Fruit fly (Drosophila melanogaster) whole organism, pupa: ENCODE results near the gene CG32213.
A peak's percentile ranks its signal among the peaks of the same experiment; 100 is the strongest.
"Not testable (repeated sequence)": the region's sequence is repeated elsewhere in the genome, so short reads cannot be mapped to it uniquely, and the experiment has no call there.

Experiments
- CG10348 ChIP-seq: fragments of 200-800 bp; sonication (Bioruptor generic); IDR thresholded peaks from 2 replicates; pipeline ENCODE4 v1.3.6; 2022; ENCODE audit warnings: missing biosample characterization, missing genetic modification characterization
- CG12605 ChIP-seq: fragments of 200-800 bp; sonication (Bioruptor generic); IDR thresholded peaks from 2 replicates; pipeline ENCODE4 v1.3.6; 2022; ENCODE audit warnings: missing biosample characterization, missing genetic modification characterization
- CG13204 ChIP-seq: fragments of 200-800 bp; sonication (Bioruptor generic); optimal IDR thresholded peaks from 2 replicates; lab custom pipeline; 2018; ENCODE audit warnings: missing biosample characterization, mild to moderate bottlenecking, missing genetic modification characterization, moderate library complexity
- CG14655 ChIP-seq: fragments of 200-800 bp; sonication (Bioruptor generic); optimal IDR thresholded peaks from 3 replicates; lab custom pipeline; 2017; ENCODE audit warnings: mild to moderate bottlenecking, missing biosample characterization, missing genetic modification reagents, missing genetic modification characterization
- CG15710 ChIP-seq: fragments of 200-800 bp; sonication (Bioruptor generic); optimal IDR thresholded peaks from 2 replicates; lab custom pipeline; 2018; ENCODE audit warnings: missing biosample characterization, mild to moderate bottlenecking, missing genetic modification characterization, moderate library complexity
- CG17806 ChIP-seq: fragments of 200-800 bp; sonication (Bioruptor generic); optimal IDR thresholded peaks from 2 replicates; lab custom pipeline; 2018; ENCODE audit warnings: missing biosample characterization, mild to moderate bottlenecking, missing genetic modification characterization, moderate library complexity
- CG32121 ChIP-seq: fragments of 200-800 bp; sonication (Bioruptor generic); IDR thresholded peaks from 2 replicates; pipeline ENCODE4 v1.3.6; 2022; ENCODE audit warnings: missing biosample characterization, missing genetic modification characterization
- CG34367 ChIP-seq: fragments of 200-800 bp; sonication (Bioruptor generic); optimal IDR thresholded peaks from 2 replicates; lab custom pipeline; 2018; ENCODE audit warnings: missing biosample characterization, mild to moderate bottlenecking, missing genetic modification characterization
- CG4496 ChIP-seq: fragments of 200-800 bp; sonication (Bioruptor generic); IDR thresholded peaks from 3 replicates; pipeline ENCODE4 v1.3.6; 2022; ENCODE audit warnings: missing biosample characterization, missing genetic modification characterization
- CG8159 ChIP-seq: fragments of 200-800 bp; sonication (Bioruptor generic); optimal IDR thresholded peaks from 3 replicates; lab custom pipeline; 2018; ENCODE audit warnings: missing biosample characterization, mild to moderate bottlenecking, missing genetic modification characterization, moderate library complexity
- CG8301 ChIP-seq: fragments of 200-800 bp; sonication (Bioruptor generic); optimal IDR thresholded peaks from 2 replicates; lab custom pipeline; 2018; ENCODE audit warnings: missing biosample characterization, mild to moderate bottlenecking, missing genetic modification characterization
- CG9948 ChIP-seq: fragments of 200-800 bp; sonication (Bioruptor generic); optimal IDR thresholded peaks from 2 replicates; lab custom pipeline; 2018; ENCODE audit warnings: missing biosample characterization, mild to moderate bottlenecking, missing genetic modification characterization, moderate library complexity
- D1 ChIP-seq: fragments of 200-800 bp; sonication (Bioruptor generic); optimal IDR thresholded peaks from 2 replicates; lab custom pipeline; 2018; ENCODE audit warnings: missing biosample characterization, mild to moderate bottlenecking, missing genetic modification characterization, moderate library complexity
- EcR ChIP-seq: fragments of 200-800 bp; sonication (Bioruptor generic); optimal IDR thresholded peaks from 3 replicates; lab custom pipeline; 2019; ENCODE audit warnings: missing biosample characterization, missing genetic modification characterization, mild to moderate bottlenecking, moderate library complexity, missing genetic modification reagents
- Ets98B ChIP-seq: fragments of 200-800 bp; sonication (Bioruptor generic); IDR thresholded peaks from 2 replicates; pipeline ENCODE4 v1.3.6; 2022; ENCODE audit warnings: missing biosample characterization, missing genetic modification characterization
- Pif1A ChIP-seq: fragments of 200-800 bp; sonication (Bioruptor generic); optimal IDR thresholded peaks from 3 replicates; lab custom pipeline; 2016; ENCODE audit warnings: missing biosample characterization, missing genetic modification characterization
- Snoo ChIP-seq: fragments of 200-800 bp; sonication (Bioruptor generic); optimal IDR thresholded peaks from 3 replicates; lab custom pipeline; 2017; ENCODE audit warnings: missing biosample characterization, mild to moderate bottlenecking, missing genetic modification characterization, inconsistent platforms
- fd96Ca ChIP-seq: fragments of 200-800 bp; sonication (Bioruptor generic); IDR thresholded peaks from 3 replicates; pipeline ENCODE4 v1.3.6; 2022; ENCODE audit warnings: missing biosample characterization, missing genetic modification characterization
- gl ChIP-seq: fragments of 200-800 bp; sonication (Bioruptor generic); optimal IDR thresholded peaks from 2 replicates; lab custom pipeline; 2018; ENCODE audit warnings: missing biosample characterization, mild to moderate bottlenecking, missing genetic modification characterization
- rn ChIP-seq: fragments of 200-800 bp; sonication (Bioruptor generic); IDR thresholded peaks from 2 replicates; pipeline ENCODE4 v1.3.6; 2022; ENCODE audit warnings: missing biosample characterization, missing genetic modification characterization

CG32213 gene

DNA sequence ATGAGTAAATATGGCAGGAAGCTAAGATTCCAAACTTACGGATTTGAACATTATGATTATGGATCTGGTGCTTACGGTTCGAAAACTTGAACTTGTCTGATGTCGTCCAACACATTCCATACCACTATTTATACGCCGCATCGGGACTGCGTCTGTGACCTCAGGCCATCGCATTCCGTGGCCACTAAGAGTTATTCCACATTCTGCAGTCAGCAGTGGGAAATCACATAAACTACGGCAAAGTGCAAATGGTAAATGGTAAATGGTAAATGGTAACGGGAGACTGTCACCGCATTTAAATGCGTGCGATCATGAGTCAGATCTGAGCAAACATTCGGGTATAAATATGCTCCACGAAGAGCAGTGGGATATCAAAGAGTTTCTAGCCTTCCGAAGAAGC, 8.7 kb upstream of the CG32213 start, which contains the start of the genes CG14096 and CG32214:
CG14096 (minus strand) TSS at position 101 of the 400 bp plus-strand sequence.
CG32214 (plus strand) TSS at position 368 of the 400 bp plus-strand sequence.
- not testable (repeated sequence) for TF ChIP-seq CG13204 (GFP tag; lab: Kevin White, UChicago); fd96Ca (GFP tag; lab: Robert Waterston, UW); Ets98B

DNA sequence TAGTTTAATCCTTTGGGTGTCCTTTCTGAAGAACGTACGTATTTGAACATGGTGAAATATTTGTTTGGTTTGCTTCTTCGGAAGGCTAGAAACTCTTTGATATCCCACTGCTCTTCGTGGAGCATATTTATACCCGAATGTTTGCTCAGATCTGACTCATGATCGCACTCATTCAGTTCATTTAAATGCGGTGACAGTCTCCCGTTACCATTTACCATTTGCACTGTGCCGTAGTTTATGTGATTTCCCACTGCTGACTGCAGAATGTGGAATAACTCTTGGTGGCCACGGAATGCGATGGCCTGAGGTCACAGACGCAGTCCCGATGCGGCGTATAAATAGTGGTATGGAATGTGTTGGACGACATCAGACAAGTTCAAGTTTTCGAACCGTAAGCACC, 3.5 kb upstream of the CG32213 start, which contains the start of the genes 825-Oak and CG12519:
825-Oak (minus strand) TSS at position 101 of the 400 bp plus-strand sequence.
CG12519 (plus strand) TSS at position 364 of the 400 bp plus-strand sequence.
- TF ChIP-seq CG13204 (GFP tag; lab: Kevin White, UChicago); CG9948 (tag; lab: Kevin White, UChicago); CG14655 (GFP tag; lab: Kevin White, UChicago): not testable (repeated sequence)
- TF ChIP-seq, all 21 proteins: peak for 0; not testable (repeated sequence) for 21

DNA sequence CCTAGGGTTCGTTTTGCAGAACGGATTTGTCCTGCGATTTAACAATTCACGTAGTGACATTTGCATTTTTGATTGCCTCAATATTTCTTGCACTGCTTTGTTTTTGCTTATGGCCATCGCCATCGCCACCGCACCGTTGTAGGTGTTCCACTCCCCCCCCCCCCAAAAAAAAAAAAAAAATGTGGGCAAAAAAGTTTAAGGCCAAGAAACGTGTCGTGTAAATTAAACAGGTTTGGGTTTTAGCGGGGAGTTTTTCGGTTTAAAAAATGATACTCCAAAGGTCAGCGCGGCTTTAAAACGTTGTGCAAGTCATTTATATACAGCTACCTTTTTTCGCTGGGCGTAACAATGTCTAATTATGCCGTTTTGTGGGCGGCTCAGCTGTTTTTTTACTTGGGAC, 5.6 kb downstream of the CG32213 start:
- TF ChIP-seq CG15710 (no peak), CG8301 (no peak), CG4496 (GFP tag; lab: Robert Waterston, UW) (0 out of 3 replicates have a peak, but pooled peaks have one; percentile 30), fd96Ca (GFP tag; lab: Robert Waterston, UW) (0 out of 3 replicates have a peak, but pooled peaks have one; percentile 10), rn (GFP tag; lab: Robert Waterston, UW) (no peak), Ets98B (no peak), CG8159 (tag; lab: Kevin White, UChicago) (no peak)

- TF ChIP-seq D1 (tag; lab: Kevin White, UChicago), result no peak
- TF ChIP-seq CG8159 (tag; lab: Kevin White, UChicago), result no peak
- no peak for TF ChIP-seq CG12605
- no peak for TF ChIP-seq CG17806 (tag; lab: Kevin White, UChicago)
Observed at dm6 chr3L:19482014-19482413, 6.4 kb downstream of the CG32213 start.

dm6 chr3L:19483007-19483406, 7.4 kb downstream of the CG32213 start:
- TF ChIP-seq CG32121 (no peak), EcR (GFP tag; lab: Kevin White, UChicago) (no peak), CG9948 (tag; lab: Kevin White, UChicago) (no peak), CG12605 (no peak), CG14655 (GFP tag; lab: Kevin White, UChicago) (no peak), D1 (tag; lab: Kevin White, UChicago) (no peak), gl (tag; lab: Kevin White, UChicago) (no peak), CG10348 (GFP tag; lab: Robert Waterston, UW) (no peak), fd96Ca (GFP tag; lab: Robert Waterston, UW) (no peak), CG34367 (tag; lab: Kevin White, UChicago) (no peak), CG8159 (tag; lab: Kevin White, UChicago) (no peak), Snoo (tag; lab: Kevin White, UChicago) (no peak), Ets98B (no peak)

- TF ChIP-seq CG14655 (GFP tag; lab: Kevin White, UChicago) (no peak), Ets98B (no peak)
Observed at dm6 chr3L:19486398-19486797, 10.8 kb downstream of the CG32213 start, which contains the start of gene brv1. brv1 (minus strand) TSS chr3L:19486498.

- TF ChIP-seq CG9948 (tag; lab: Kevin White, UChicago); Ets98B; CG10348 (GFP tag; lab: Robert Waterston, UW): not testable (repeated sequence)
- TF ChIP-seq, all 21 proteins: peak for 0; not testable (repeated sequence) for 21
Observed at dm6 chr3L:19487260-19487659, 11.6 kb downstream of the CG32213 start, which contains the start of gene CG32212. CG32212 (plus strand) TSS chr3L:19487560.

dm6 chr3L:19494954-19495353, 19.3 kb downstream of the CG32213 start:
- TF ChIP-seq Pif1A (no peak), D1 (tag; lab: Kevin White, UChicago) (no peak), CG4496 (GFP tag; lab: Robert Waterston, UW) (no peak), gl (tag; lab: Kevin White, UChicago) (no peak)
